Fruit fly (Drosophila melanogaster) whole organism, embryonic: ENCODE results near the gene dbr.

ENCODE experiments used
- Abd-B ChIP-seq: fragments of 200-800 bp; sonication (Bioruptor generic); optimal IDR thresholded peaks from 2 replicates; lab custom pipeline; 2018; ENCODE audit warnings: missing biosample characterization, mild to moderate bottlenecking, missing genetic modification characterization, moderate library complexity
- Blimp-1 ChIP-seq: fragments of 200-800 bp; sonication (Bioruptor generic); optimal IDR thresholded peaks from 3 replicates; lab custom pipeline; 2018; ENCODE audit warnings: missing biosample characterization, missing genetic modification characterization, mild to moderate bottlenecking, moderate library complexity, missing genetic modification reagents
- CG10654 ChIP-seq: fragments of 200-800 bp; sonication (Bioruptor generic); optimal IDR thresholded peaks from 2 replicates; lab custom pipeline; 2016; ENCODE audit warnings: missing biosample characterization, missing genetic modification characterization
- CG11093 ChIP-seq: fragments of 200-800 bp; sonication (Bioruptor generic); IDR thresholded peaks from 3 replicates; pipeline ENCODE4 v1.3.6; 2022; ENCODE audit warnings: missing biosample characterization, missing genetic modification characterization
- CG13287 ChIP-seq: fragments of 200-800 bp; sonication (Bioruptor generic); IDR thresholded peaks from 2 replicates; pipeline ENCODE4 v1.3.6; 2022; ENCODE audit warnings: missing biosample characterization, missing genetic modification characterization; ENCODE audit not compliant: partially characterized antibody
- CG13775 ChIP-seq: fragments of 200-800 bp; sonication (Bioruptor generic); optimal IDR thresholded peaks from 3 replicates; lab custom pipeline; 2017; ENCODE audit warnings: missing biosample characterization, mild to moderate bottlenecking, missing genetic modification characterization
- CG14441 ChIP-seq: fragments of 200-800 bp; sonication (Bioruptor generic); IDR thresholded peaks from 2 replicates; pipeline ENCODE4 v1.3.6; 2022; ENCODE audit warnings: missing biosample characterization, missing genetic modification characterization
- CG1603 ChIP-seq: fragments of 200-800 bp; sonication (Bioruptor generic); optimal IDR thresholded peaks from 2 replicates; lab custom pipeline; 2019; ENCODE audit warnings: missing biosample characterization, mild to moderate bottlenecking, missing genetic modification characterization, moderate library complexity
- CG17186 ChIP-seq: fragments of 200-800 bp; sonication (Bioruptor generic); optimal IDR thresholded peaks from 3 replicates; lab custom pipeline; 2017; ENCODE audit warnings: missing biosample characterization, missing genetic modification reagents, missing genetic modification characterization
- CG17802 ChIP-seq: fragments of 200-800 bp; sonication (Bioruptor generic); optimal IDR thresholded peaks from 2 replicates; lab custom pipeline; 2018; ENCODE audit warnings: missing biosample characterization, mild to moderate bottlenecking, missing genetic modification characterization, moderate library complexity
- CG18262 ChIP-seq: fragments of 200-800 bp; optimal IDR thresholded peaks from 3 replicates; lab custom pipeline; 2019; ENCODE audit warnings: missing biosample characterization, mild to moderate bottlenecking, missing genetic modification characterization, moderate library complexity
- CG3065 ChIP-seq: fragments of 200-800 bp; sonication (Bioruptor generic); optimal IDR thresholded peaks from 2 replicates; lab custom pipeline; 2016; ENCODE audit warnings: missing biosample characterization, missing genetic modification characterization
- CG3281 ChIP-seq: fragments of 200-800 bp; sonication (Bioruptor generic); optimal IDR thresholded peaks from 3 replicates; lab custom pipeline; 2017; ENCODE audit warnings: missing biosample characterization, mild to moderate bottlenecking, missing genetic modification characterization
- CG4360 ChIP-seq: fragments of 200-800 bp; sonication (Bioruptor generic); IDR thresholded peaks from 2 replicates; pipeline ENCODE4 v1.3.6; 2022; ENCODE audit warnings: missing biosample characterization, missing genetic modification characterization
- CG4617 ChIP-seq: fragments of 200-800 bp; sonication (Bioruptor generic); optimal IDR thresholded peaks from 3 replicates; lab custom pipeline; 2016; ENCODE audit warnings: missing biosample characterization, missing genetic modification characterization, borderline replicate concordance
- CG8281 ChIP-seq: fragments of 200-800 bp; sonication (Bioruptor generic); optimal IDR thresholded peaks from 2 replicates; lab custom pipeline; 2018; ENCODE audit warnings: missing biosample characterization, mild to moderate bottlenecking, missing genetic modification characterization, moderate library complexity
- CG8290 ChIP-seq, 3 experiments: fragments of 200-800 bp; sonication (Bioruptor generic); optimal IDR thresholded peaks; 2 replicates each; lab custom pipeline; 2016 to 2019; ENCODE audit warnings: missing biosample characterization in 3 of 3, missing genetic modification characterization in 3 of 3, mild to moderate bottlenecking in 2 of 3, moderate library complexity in 1 of 3
- CG8388 ChIP-seq: fragments of 200-800 bp; sonication (Bioruptor generic); optimal IDR thresholded peaks from 2 replicates; lab custom pipeline; 2019; ENCODE audit warnings: missing biosample characterization, mild to moderate bottlenecking, missing genetic modification characterization, moderate library complexity
- CG8765 ChIP-seq: fragments of 200-800 bp; sonication (Bioruptor generic); IDR thresholded peaks from 2 replicates; pipeline ENCODE4 v1.3.6; 2022; ENCODE audit warnings: missing biosample characterization, missing genetic modification characterization
- CG8924 ChIP-seq: fragments of 200-800 bp; optimal IDR thresholded peaks from 3 replicates; lab custom pipeline; 2019; ENCODE audit warnings: missing biosample characterization, mild to moderate bottlenecking, missing genetic modification characterization, moderate library complexity
- CTCF ChIP-seq: fragments of 200-800 bp; sonication (Bioruptor generic); optimal IDR thresholded peaks from 2 replicates; lab custom pipeline; 2017; ENCODE audit warnings: missing biosample characterization, mild to moderate bottlenecking, missing genetic modification characterization, moderate library complexity
- Deaf1 ChIP-seq: fragments of 200-800 bp; optimal IDR thresholded peaks from 3 replicates; lab custom pipeline; 2019; ENCODE audit warnings: missing biosample characterization, mild to moderate bottlenecking, missing genetic modification characterization, moderate library complexity
- Dip3 ChIP-seq: fragments of 200-800 bp; sonication (Bioruptor generic); optimal IDR thresholded peaks from 3 replicates; lab custom pipeline; 2016; ENCODE audit warnings: missing biosample characterization, missing genetic modification characterization
- H15 ChIP-seq: fragments of 200-800 bp; sonication (Bioruptor generic); IDR thresholded peaks from 3 replicates; pipeline ENCODE4 v1.3.6; 2022; ENCODE audit warnings: missing biosample characterization, missing genetic modification characterization
- Lim3 ChIP-seq: fragments of 200-800 bp; sonication (Bioruptor generic); IDR thresholded peaks from 2 replicates; pipeline ENCODE4 v1.3.6; 2022; ENCODE audit warnings: missing biosample characterization, missing genetic modification characterization
- MESR4 ChIP-seq: fragments of 200-800 bp; sonication (Bioruptor generic); optimal IDR thresholded peaks from 2 replicates; lab custom pipeline; 2018; ENCODE audit warnings: missing biosample characterization, mild to moderate bottlenecking, missing genetic modification characterization, moderate library complexity
- Med ChIP-seq: fragments of 200-800 bp; sonication (Bioruptor generic); peaks from one replicate; lab custom pipeline; 2016; ENCODE audit warnings: missing biosample characterization, missing genetic modification characterization, mild to moderate bottlenecking, inconsistent platforms, moderate library complexity
- Meics ChIP-seq: fragments of 200-800 bp; sonication (Bioruptor generic); optimal IDR thresholded peaks from 2 replicates; lab custom pipeline; 2017; ENCODE audit warnings: missing biosample characterization, mild to moderate bottlenecking, missing genetic modification characterization
- Nf-YC ChIP-seq: fragments of 200-800 bp; optimal IDR thresholded peaks from 3 replicates; lab custom pipeline; 2019; ENCODE audit warnings: missing biosample characterization, mild to moderate bottlenecking, missing genetic modification characterization, moderate library complexity
- Opbp ChIP-seq: fragments of 200-800 bp; sonication (Bioruptor generic); IDR thresholded peaks from 3 replicates; pipeline ENCODE4 v1.3.6; 2022; ENCODE audit warnings: missing biosample characterization, missing genetic modification characterization; ENCODE audit not compliant: partially characterized antibody
- ab ChIP-seq: fragments of 200-800 bp; sonication (Bioruptor generic); optimal IDR thresholded peaks from 2 replicates; lab custom pipeline; 2016; ENCODE audit warnings: missing biosample characterization, missing genetic modification characterization
- al ChIP-seq: fragments of 200-800 bp; sonication (Bioruptor generic); IDR thresholded peaks from 2 replicates; pipeline ENCODE4 v1.3.6; 2022; ENCODE audit warnings: missing biosample characterization, missing genetic modification characterization
- amos ChIP-seq: fragments of 200-800 bp; sonication (Bioruptor generic); IDR thresholded peaks from 2 replicates; pipeline ENCODE4 v1.3.6; 2022; ENCODE audit warnings: missing biosample characterization, missing genetic modification characterization; ENCODE audit not compliant: partially characterized antibody
- bsh ChIP-seq, 2 experiments: fragments of 200-800 bp; sonication (Bioruptor generic); optimal IDR thresholded peaks; 2 replicates each; lab custom pipeline; 2017 to 2018; ENCODE audit warnings: mild to moderate bottlenecking in 2 of 2, missing biosample characterization in 2 of 2, missing genetic modification characterization in 2 of 2, moderate library complexity in 1 of 2
- dan ChIP-seq: fragments of 200-800 bp; sonication (Bioruptor generic); IDR thresholded peaks from 2 replicates; pipeline ENCODE4 v1.3.6; 2022; ENCODE audit warnings: missing biosample characterization, missing genetic modification characterization
- ewg ChIP-seq: fragments of 200-800 bp; sonication (Bioruptor generic); optimal IDR thresholded peaks from 3 replicates; lab custom pipeline; 2017; ENCODE audit warnings: mild to moderate bottlenecking, missing biosample characterization, missing genetic modification reagents, missing genetic modification characterization
- exex ChIP-seq: fragments of 200-800 bp; sonication (Bioruptor generic); optimal IDR thresholded peaks from 4 replicates; lab custom pipeline; 2018; ENCODE audit warnings: missing biosample characterization, mild to moderate bottlenecking, missing genetic modification characterization, moderate library complexity
- gsb-n ChIP-seq: fragments of 200-800 bp; sonication (Bioruptor generic); optimal IDR thresholded peaks from 3 replicates; lab custom pipeline; 2018; ENCODE audit warnings: missing biosample characterization, mild to moderate bottlenecking, missing genetic modification characterization
- hbn ChIP-seq: fragments of 200-800 bp; sonication (Bioruptor generic); IDR thresholded peaks from 2 replicates; pipeline ENCODE4 v1.3.6; 2022; ENCODE audit warnings: missing biosample characterization, missing genetic modification characterization; ENCODE audit not compliant: partially characterized antibody
- maf-S ChIP-seq: fragments of 200-800 bp; sonication (Bioruptor generic); optimal IDR thresholded peaks from 2 replicates; lab custom pipeline; 2016; ENCODE audit warnings: missing biosample characterization, missing genetic modification characterization
- odd ChIP-seq: fragments of 200-800 bp; sonication (Bioruptor generic); optimal IDR thresholded peaks from 2 replicates; lab custom pipeline; 2017; ENCODE audit warnings: missing biosample characterization, mild to moderate bottlenecking, missing genetic modification characterization
- peb ChIP-seq: fragments of 200-800 bp; sonication (Bioruptor generic); IDR thresholded peaks from 2 replicates; pipeline ENCODE4 v1.3.6; 2022; ENCODE audit warnings: missing biosample characterization, missing genetic modification characterization
- pho ChIP-seq: fragments of 200-800 bp; sonication (Bioruptor generic); optimal IDR thresholded peaks from 2 replicates; lab custom pipeline; 2016; ENCODE audit warnings: missing biosample characterization, missing genetic modification characterization
- phol ChIP-seq: fragments of 200-800 bp; sonication (Bioruptor generic); optimal IDR thresholded peaks from 3 replicates; lab custom pipeline; 2018; ENCODE audit warnings: missing biosample characterization, mild to moderate bottlenecking, missing genetic modification characterization, moderate library complexity
- rib ChIP-seq: fragments of 200-800 bp; sonication (Bioruptor generic); IDR thresholded peaks from 2 replicates; pipeline ENCODE4 v1.3.6; 2022; ENCODE audit warnings: missing biosample characterization, missing genetic modification characterization
- sna ChIP-seq: fragments of 200-800 bp; sonication (Bioruptor generic); IDR thresholded peaks from 2 replicates; pipeline ENCODE4 v1.3.6; 2022; ENCODE audit warnings: missing biosample characterization, missing genetic modification characterization; ENCODE audit not compliant: partially characterized antibody
- tap ChIP-seq: fragments of 200-800 bp; optimal IDR thresholded peaks from 3 replicates; lab custom pipeline; 2019; ENCODE audit warnings: missing biosample characterization, mild to moderate bottlenecking, missing genetic modification characterization, moderate library complexity
- twi ChIP-seq: fragments of 200-800 bp; optimal IDR thresholded peaks from 2 replicates; lab custom pipeline; 2019; ENCODE audit warnings: missing biosample characterization, mild to moderate bottlenecking, missing genetic modification characterization, moderate library complexity
- usp ChIP-seq: fragments of >200 bp; optimal IDR thresholded peaks from 2 replicates; lab custom pipeline; 2017; ENCODE audit warnings: missing biosample characterization, missing genetic modification characterization
- wek ChIP-seq: fragments of 200-800 bp; sonication (Bioruptor generic); optimal IDR thresholded peaks from 3 replicates; lab custom pipeline; 2018; ENCODE audit warnings: missing biosample characterization, mild to moderate bottlenecking, missing genetic modification characterization, moderate library complexity
- zfh1 ChIP-seq: fragments of 200-800 bp; sonication (Bioruptor generic); IDR thresholded peaks from 3 replicates; pipeline ENCODE4 v1.3.6; 2022; ENCODE audit warnings: missing biosample characterization, missing genetic modification characterization

The dbr gene

dm6 chr2L:81198-81597, 14.9 kb downstream of the dbr start (continued):
- TF ChIP-seq exex (tag; lab: Kevin White, UChicago) (no peak), Med (GFP tag; lab: Kevin White, UChicago) (peak; percentile 74), CG17186 (GFP tag; lab: Kevin White, UChicago) (no peak), Meics (GFP tag; lab: Kevin White, UChicago) (peak; percentile 48), CG11093 (no peak), CTCF (GFP tag; lab: Kevin White, UChicago) (peak; percentile 36), H15 (no peak), Lim3 (GFP tag; lab: Robert Waterston, UW) (no peak), Deaf1 (no peak), pho (no peak), CG4617 (GFP tag; lab: Kevin White, UChicago) (no peak), CG14441 (GFP tag; lab: Robert Waterston, UW) (no peak), amos (GFP tag; lab: Robert Waterston, UW) (no peak), CG3281 (peak; percentile 63), Opbp (no peak), CG8924 (tag; lab: Kevin White, UChicago) (peak; percentile 6), ab (GFP tag; lab: Kevin White, UChicago) (no peak), odd (peak; percentile 71), sna (no peak), hbn (GFP tag; lab: Robert Waterston, UW) (no peak), Nf-YC (tag; lab: Kevin White, UChicago) (no peak), CG13287 (no peak), CG18262 (tag; lab: Kevin White, UChicago) (peak; percentile 11), rib (GFP tag; lab: Robert Waterston, UW) (no peak), ewg (GFP tag; lab: Kevin White, UChicago) (peak; percentile 6), Abd-B (GFP tag; lab: Kevin White, UChicago) (no peak), zfh1 (GFP tag; lab: Robert Waterston, UW) (no peak), Dip3 (no peak), CG4360 (GFP tag; lab: Robert Waterston, UW) (no peak), CG8281 (tag; lab: Kevin White, UChicago) (no peak), Blimp-1 (GFP tag; lab: Kevin White, UChicago) (peak; percentile 46), CG8388 (no peak), CG8765 (GFP tag; lab: Robert Waterston, UW) (no peak), CG1603 (tag; lab: Kevin White, UChicago) (peak; percentile 8), maf-S (no peak), wek (GFP tag; lab: Kevin White, UChicago) (peak; percentile 79), CG17802 (tag; lab: Kevin White, UChicago) (no peak), CG8290 (GFP tag; optimal IDR thresholded peaks at IDR 0.05; lab: Kevin White, UChicago) (no peak), CG8290 (tag; optimal IDR thresholded peaks at IDR 0.05; lab: Kevin White, UChicago) (peak in 1 of 2 experiments; percentile 52), al (GFP tag; lab: Robert Waterston, UW) (no peak), bsh (GFP tag; optimal IDR thresholded peaks at IDR 0.05; lab: Kevin White, UChicago) (peak in 1 of 2 experiments; percentile 32), CG10654 (no peak), phol (tag; lab: Kevin White, UChicago) (no peak), peb (no peak), gsb-n (tag; lab: Kevin White, UChicago) (peak; percentile 11), twi (no peak), CG13775 (GFP tag; lab: Kevin White, UChicago) (no peak), MESR4 (GFP tag; lab: Kevin White, UChicago) (no peak), tap (tag; lab: Kevin White, UChicago) (peak; percentile 20), usp (no peak), CG3065 (GFP tag; lab: Kevin White, UChicago) (no peak), dan (GFP tag; lab: Robert Waterston, UW) (no peak)
